Fruit fly (Drosophila melanogaster): ENCODE measurements around the gene Porin2.
A peak's percentile ranks its signal among the peaks of the same experiment; 100 is the strongest.

Porin2 gene

DNA sequence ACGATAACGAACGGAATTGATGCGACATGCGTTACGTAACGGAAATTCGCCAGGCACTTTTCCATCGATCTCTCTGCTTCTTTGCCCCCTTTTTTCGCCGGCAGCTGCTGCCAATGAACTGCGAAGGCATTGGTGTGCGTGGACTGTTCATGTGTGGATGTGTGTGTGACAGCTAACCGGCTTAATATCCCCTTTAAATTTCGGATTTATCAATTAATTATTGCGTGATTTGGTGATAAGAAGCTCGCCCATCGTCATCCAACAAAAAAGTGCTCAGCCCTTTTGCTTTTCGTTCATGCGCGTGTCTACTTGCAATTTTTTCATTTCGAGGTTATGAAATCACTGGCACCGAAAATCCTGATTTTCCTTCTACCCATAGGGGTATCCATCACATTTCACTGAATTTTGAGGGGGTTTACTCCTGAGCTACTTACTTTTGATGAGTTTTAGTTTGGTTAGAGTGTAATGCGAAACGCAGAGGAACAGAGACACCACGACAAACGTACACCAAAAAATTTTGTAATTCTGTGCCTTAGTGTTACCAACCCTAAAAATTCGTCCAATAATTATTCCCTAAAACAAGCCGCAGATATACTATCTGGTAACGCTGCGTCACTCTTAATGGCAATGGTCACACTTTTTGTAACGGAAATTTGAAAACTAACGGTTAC lies 3.6 kb upstream of the Porin2 start, which contains the start of gene porin (continued):
- TF ChIP-seq CG6854 (GFP tag; optimal IDR thresholded peaks at IDR 0.05), result peak; percentile 13
- TF ChIP-seq CG10631 (GFP tag; optimal IDR thresholded peaks at IDR 0.05), result no peak
- no peak for TF ChIP-seq CG8632 (GFP tag; optimal IDR thresholded peaks at IDR 0.05)
- TF ChIP-seq CG8119 (GFP tag; IDR thresholded peaks at IDR 0.05), result no peak
- TF ChIP-seq CG3919 (GFP tag; optimal IDR thresholded peaks at IDR 0.05), result no peak
- no peak for TF ChIP-seq CG7368 (GFP tag; optimal IDR thresholded peaks at IDR 0.05)
- TF ChIP-seq spab (GFP tag; optimal IDR thresholded peaks at IDR 0.05), result no peak
- TF ChIP-seq CG6276 (GFP tag; optimal IDR thresholded peaks at IDR 0.05), result no peak
- TF ChIP-seq OdsH (GFP tag; optimal IDR thresholded peaks at IDR 0.05), result no peak
- no peak for TF ChIP-seq Met (GFP tag; optimal IDR thresholded peaks at IDR 0.05)
- no peak for TF ChIP-seq Ets96B (tag; optimal IDR thresholded peaks at IDR 0.05)
- TF ChIP-seq Eip78C (GFP tag), result peak; percentile 69
- no peak for TF ChIP-seq salr (GFP tag; optimal IDR thresholded peaks at IDR 0.05)
- no peak for TF ChIP-seq acj6 (GFP tag; optimal IDR thresholded peaks at IDR 0.05)
- TF ChIP-seq dsx (GFP tag; optimal IDR thresholded peaks at IDR 0.05; ENCODE audit: poor library complexity, severe bottlenecking), result no peak
- TF ChIP-seq fd59A (GFP tag; optimal IDR thresholded peaks at IDR 0.05), result no peak
- peak; percentile 26 for TF ChIP-seq svp (GFP tag)
- no peak for TF ChIP-seq topi (GFP tag; optimal IDR thresholded peaks at IDR 0.05)
- no peak for TF ChIP-seq fkh (GFP tag; optimal IDR thresholded peaks at IDR 0.05)

DNA sequence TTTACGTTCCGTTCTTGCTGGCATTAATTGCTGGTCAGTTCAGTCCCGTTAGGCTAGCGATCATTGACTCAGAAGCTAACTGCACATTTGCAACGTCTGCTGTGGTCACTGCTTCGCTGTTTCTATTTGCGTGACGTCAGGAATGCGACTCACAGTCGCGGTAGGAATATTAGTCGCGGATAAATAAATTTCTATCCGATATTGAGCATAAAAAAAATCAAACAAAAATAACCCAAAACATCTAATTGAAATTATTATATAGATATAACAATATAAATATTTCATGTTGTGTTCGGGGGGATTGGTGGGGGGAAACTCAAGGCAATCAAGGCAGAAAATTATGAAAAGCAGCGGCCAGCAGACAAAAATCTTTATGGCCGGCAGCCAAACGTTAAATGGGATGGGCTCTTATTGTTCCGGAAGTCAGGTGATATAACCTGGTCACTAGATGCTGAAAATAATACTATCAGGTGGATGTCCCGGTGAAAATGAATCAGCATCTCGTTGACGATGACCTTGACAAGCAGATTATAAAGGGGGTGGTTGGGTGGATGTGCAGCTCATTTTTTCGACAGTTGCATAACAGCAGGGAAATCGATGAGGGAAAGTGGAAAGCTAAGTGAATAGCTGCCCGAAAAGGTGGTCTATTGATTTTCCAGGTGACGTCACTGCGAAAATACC lies 2.8 kb upstream of the Porin2 start, which contains the start of gene SmydA-3:
TSS of gene SmydA-3 (plus strand) at position 631 of the 681 bp plus-strand sequence.
- TF ChIP-seq Ets96B (tag; optimal IDR thresholded peaks at IDR 0.05), result peak; percentile 19
- no peak for TF ChIP-seq CG10631 (GFP tag; optimal IDR thresholded peaks at IDR 0.05)
- TF ChIP-seq Sox102F (GFP tag; optimal IDR thresholded peaks at IDR 0.05), result no peak
- TF ChIP-seq CG3032 (tag; optimal IDR thresholded peaks at IDR 0.05), result no peak
- TF ChIP-seq ss (GFP tag; optimal IDR thresholded peaks at IDR 0.05), result no peak
- TF ChIP-seq CG4318 (GFP tag; optimal IDR thresholded peaks at IDR 0.05), result peak; percentile 50
- no peak for TF ChIP-seq cyc (GFP tag; optimal IDR thresholded peaks at IDR 0.05)
- no peak for TF ChIP-seq CG9139 (GFP tag; optimal IDR thresholded peaks at IDR 0.05)
- TF ChIP-seq CG8632 (GFP tag; optimal IDR thresholded peaks at IDR 0.05), result peak; percentile 30
- TF ChIP-seq Smox (GFP tag; optimal IDR thresholded peaks at IDR 0.05), result no peak
- no peak for TF ChIP-seq Met (GFP tag; optimal IDR thresholded peaks at IDR 0.05)
- peak; percentile 51 for TF ChIP-seq achi (GFP tag; optimal IDR thresholded peaks at IDR 0.05)
- TF ChIP-seq CG8319 (GFP tag; optimal IDR thresholded peaks at IDR 0.05), result no peak
- TF ChIP-seq pdm3 (GFP tag; optimal IDR thresholded peaks at IDR 0.05), result no peak
- no peak for TF ChIP-seq CG16779 (tag; optimal IDR thresholded peaks at IDR 0.05)
- TF ChIP-seq Blimp-1 (GFP tag; optimal IDR thresholded peaks at IDR 0.05), result no peak
- TF ChIP-seq fd59A (GFP tag; optimal IDR thresholded peaks at IDR 0.05), result peak; percentile 11
- TF ChIP-seq Hr39 (GFP tag; optimal IDR thresholded peaks at IDR 0.05), result no peak
- no peak for TF ChIP-seq Sox14 (GFP tag; optimal IDR thresholded peaks at IDR 0.05)
- 0 out of 2 replicates have a peak, but pooled peaks have one; percentile 32 for TF ChIP-seq CG11294 (GFP tag; IDR thresholded peaks at IDR 0.05)
- TF ChIP-seq CG10669 (GFP tag; optimal IDR thresholded peaks at IDR 0.05), result no peak
- no peak for TF ChIP-seq CG11762 (GFP tag; optimal IDR thresholded peaks at IDR 0.05; ENCODE audit: insufficient read depth)
- TF ChIP-seq CG6276 (GFP tag; optimal IDR thresholded peaks at IDR 0.05), result peak; percentile 70
- peak; percentile 82 for TF ChIP-seq eg (GFP tag; IDR thresholded peaks at IDR 0.05)
- no peak for TF ChIP-seq OdsH (GFP tag; optimal IDR thresholded peaks at IDR 0.05)
- peak; percentile 25 for TF ChIP-seq Lpt (GFP tag; optimal IDR thresholded peaks at IDR 0.05)
- TF ChIP-seq CG7368 (GFP tag; optimal IDR thresholded peaks at IDR 0.05), result no peak
- TF ChIP-seq dac (GFP tag; optimal IDR thresholded peaks at IDR 0.05), result peak; percentile 34
- peak; percentile 22 for TF ChIP-seq esn (GFP tag; optimal IDR thresholded peaks at IDR 0.05)
- TF ChIP-seq CG32006 (GFP tag; optimal IDR thresholded peaks at IDR 0.05), result peak; percentile 81
- TF ChIP-seq spab (GFP tag; optimal IDR thresholded peaks at IDR 0.05), result no peak
- TF ChIP-seq CG6792 (GFP tag; optimal IDR thresholded peaks at IDR 0.05), result peak; percentile 7
- TF ChIP-seq vri (GFP tag; optimal IDR thresholded peaks at IDR 0.05), result no peak
- peak; percentile 75 for TF ChIP-seq CG15336 (GFP tag; IDR thresholded peaks at IDR 0.05)
- no peak for TF ChIP-seq CG11902 (GFP tag; optimal IDR thresholded peaks at IDR 0.05)
- no peak for TF ChIP-seq acj6 (GFP tag; optimal IDR thresholded peaks at IDR 0.05)
- no peak for TF ChIP-seq Sox15 (GFP tag; optimal IDR thresholded peaks at IDR 0.05)
- TF ChIP-seq lz (GFP tag; optimal IDR thresholded peaks at IDR 0.05), result peak; percentile 12

Data from whole organism, prepupa.